Worm (Caenorhabditis elegans): ENCODE data around the gene oac-4.

Gene oac-4

ce11 chrII:3864652-3865051, 28.8 kb upstream of the oac-4 start, which contains the start of gene nhr-261:
Gene nhr-261, minus strand, starts transcription at chrII:3864752.
- TF ChIP-seq nhr-11 (tag; optimal IDR thresholded peaks at IDR 0.05) (no peak), aly-2 (tag; optimal IDR thresholded peaks at IDR 0.05) (no peak), nhr-77 (tag; optimal IDR thresholded peaks at IDR 0.05) (no peak), ceh-9 (tag; optimal IDR thresholded peaks at IDR 0.05) (no peak), ceh-28 (tag; optimal IDR thresholded peaks at IDR 0.05) (no peak), unc-39 (tag; optimal IDR thresholded peaks at IDR 0.05) (no peak), nhr-43 (tag; optimal IDR thresholded peaks at IDR 0.05; ENCODE audit: poor library complexity, severe bottlenecking) (no peak), fkh-10 (GFP tag; optimal IDR thresholded peaks at IDR 0.05) (no peak), pha-4 (tag; optimal IDR thresholded peaks at IDR 0.05) (no peak), sea-2 (GFP tag; optimal IDR thresholded peaks at IDR 0.05) (no peak)

ce11 chrII:3862053-3862452, 26.2 kb upstream of the oac-4 start:
- TF ChIP-seq unc-39 (tag; optimal IDR thresholded peaks at IDR 0.05) (no peak), nhr-23 (tag; optimal IDR thresholded peaks at IDR 0.05) (peak; percentile 7), elt-1 (tag; optimal IDR thresholded peaks at IDR 0.05) (peak; percentile 60), sea-2 (GFP tag; optimal IDR thresholded peaks at IDR 0.05) (no peak)

- TF ChIP-seq lin-39 (tag; optimal IDR thresholded peaks at IDR 0.05) = no peak
- no peak for TF ChIP-seq unc-39 (tag; optimal IDR thresholded peaks at IDR 0.05)
- no peak for TF ChIP-seq elt-3 (tag; optimal IDR thresholded peaks at IDR 0.05)
- no peak for TF ChIP-seq elt-1 (tag; optimal IDR thresholded peaks at IDR 0.05)
- no peak for TF ChIP-seq daf-12 (tag; optimal IDR thresholded peaks at IDR 0.05)
- no peak for TF ChIP-seq fos-1 (tag; optimal IDR thresholded peaks at IDR 0.05)
- no peak for TF ChIP-seq nfya-1 (tag; optimal IDR thresholded peaks at IDR 0.05; ENCODE audit: insufficient read depth)
- TF ChIP-seq nhr-25 (tag; optimal IDR thresholded peaks at IDR 0.05) = no peak
- no peak for TF ChIP-seq nhr-11 (tag; optimal IDR thresholded peaks at IDR 0.05)
- TF ChIP-seq pha-4 (tag; optimal IDR thresholded peaks at IDR 0.05) = no peak
- no peak for TF ChIP-seq nhr-237 (tag; optimal IDR thresholded peaks at IDR 0.05)
- TF ChIP-seq pqm-1 (tag; optimal IDR thresholded peaks at IDR 0.05) = no peak
- no peak for TF ChIP-seq snpc-4 (tag; optimal IDR thresholded peaks at IDR 0.05)
- TF ChIP-seq egl-27 (tag; optimal IDR thresholded peaks at IDR 0.05) = no peak
- no peak for TF ChIP-seq nhr-43 (tag; optimal IDR thresholded peaks at IDR 0.05; ENCODE audit: poor library complexity, severe bottlenecking)
These were observed 25.0 kb upstream of the oac-4 start, which contains the start of gene oac-11 for ce11 chrII:3860826-3861225. Gene oac-11, minus strand, starts transcription at chrII:3860926.

- TF ChIP-seq pqm-1 (tag; optimal IDR thresholded peaks at IDR 0.05) (no peak), tbx-2 (tag; optimal IDR thresholded peaks at IDR 0.05) (no peak), nhr-43 (tag; optimal IDR thresholded peaks at IDR 0.05; ENCODE audit: poor library complexity, severe bottlenecking) (no peak), snpc-4 (tag; optimal IDR thresholded peaks at IDR 0.05) (no peak), nhr-11 (tag; optimal IDR thresholded peaks at IDR 0.05) (no peak), lsy-12 (tag; optimal IDR thresholded peaks at IDR 0.05) (no peak), nhr-76 (tag; optimal IDR thresholded peaks at IDR 0.05) (no peak), ceh-16 (tag; optimal IDR thresholded peaks at IDR 0.05) (no peak), elt-1 (tag; optimal IDR thresholded peaks at IDR 0.05) (no peak), nhr-28 (tag; optimal IDR thresholded peaks at IDR 0.05) (no peak), daf-12 (tag; optimal IDR thresholded peaks at IDR 0.05) (no peak), unc-39 (tag; optimal IDR thresholded peaks at IDR 0.05) (no peak), pha-4 (tag; optimal IDR thresholded peaks at IDR 0.05) (no peak), hmg-11 (tag; optimal IDR thresholded peaks at IDR 0.05) (no peak), unc-62 (GFP tag; optimal IDR thresholded peaks at IDR 0.05) (no peak), nhr-25 (tag; optimal IDR thresholded peaks at IDR 0.05) (no peak), egl-27 (tag; optimal IDR thresholded peaks at IDR 0.05) (no peak), egl-5 (tag; optimal IDR thresholded peaks at IDR 0.05) (no peak), nhr-67 (tag; optimal IDR thresholded peaks at IDR 0.05) (no peak)
These were observed 16.8 kb upstream of the oac-4 start, which contains the start of gene nhr-257 for ce11 chrII:3852654-3853053. Gene nhr-257, plus strand, starts transcription at chrII:3852954.

ce11 chrII:3850655-3851054, 14.8 kb upstream of the oac-4 start, which contains the start of gene nhr-72:
Gene nhr-72, minus strand, starts transcription at chrII:3850755.
- TF ChIP-seq eor-1 (tag; optimal IDR thresholded peaks at IDR 0.05) (no peak), snpc-4 (tag; optimal IDR thresholded peaks at IDR 0.05) (no peak), skn-1 (tag; optimal IDR thresholded peaks at IDR 0.05) (no peak), fkh-2 (tag; optimal IDR thresholded peaks at IDR 0.05) (no peak)
